Worm (Caenorhabditis elegans) whole organism, early embryonic: Measurements from ENCODE around the gene C37C3.1.

Experiments
- F13C5.2 ChIP-seq: sonication (generic microtip); optimal IDR thresholded peaks from 2 replicates; lab custom pipeline; 2017; ENCODE audit warnings: mild to moderate bottlenecking, missing genetic modification characterization, inconsistent platforms, missing compliant biosample characterization
- aly-1 ChIP-seq: sonication (generic microtip); optimal IDR thresholded peaks from 2 replicates; lab custom pipeline; 2016; ENCODE audit warnings: missing genetic modification characterization, missing compliant biosample characterization
- ama-1 ChIP-seq: fragments of 150-350 bp; optimal IDR thresholded peaks from 2 replicates; lab custom pipeline; 2014
- ceh-36 ChIP-seq: sonication (generic microtip); optimal IDR thresholded peaks from 2 replicates; lab custom pipeline; 2016; ENCODE audit warnings: missing genetic modification characterization, inconsistent platforms, missing compliant biosample characterization
- ets-7 ChIP-seq: sonication (generic microtip); optimal IDR thresholded peaks from 2 replicates; lab custom pipeline; 2016; ENCODE audit warnings: missing genotype, missing genetic modification characterization, missing compliant biosample characterization
- hnd-1 ChIP-seq: sonication (generic microtip); optimal IDR thresholded peaks from 2 replicates; lab custom pipeline; 2016; ENCODE audit warnings: missing genetic modification characterization, missing compliant biosample characterization
- sea-1 ChIP-seq: fragments of 200-800 bp; sonication (Bioruptor generic); conservative IDR thresholded peaks from 2 replicates; pipeline ENCODE4 v1.3.6; 2022; ENCODE audit warnings: missing genetic modification characterization, missing compliant biosample characterization
- tbx-11 ChIP-seq: fragments of 200-800 bp; sonication (Bioruptor generic); IDR thresholded peaks from 2 replicates; pipeline ENCODE4 v1.3.6; 2022; ENCODE audit warnings: missing genetic modification characterization, missing compliant biosample characterization
- tbx-37 ChIP-seq: fragments of 200-800 bp; sonication (Bioruptor generic); conservative IDR thresholded peaks from 2 replicates; pipeline ENCODE4 v1.3.6; 2022; ENCODE audit warnings: missing genetic modification reagents, missing genetic modification characterization, missing compliant biosample characterization

ce11 chrV:7901222-7901621 is 43.5 kb downstream of the C37C3.1 start:
- TF ChIP-seq ets-7 (tag; lab: Kevin White, UChicago), result no peak
- no peak for TF ChIP-seq sea-1 (GFP tag; lab: Robert Waterston, UW)
- no peak for TF ChIP-seq hnd-1 (tag; lab: Kevin White, UChicago)
- no peak for TF ChIP-seq ceh-36 (tag; lab: Kevin White, UChicago)
- TF ChIP-seq ama-1 (lab: Kevin White, UChicago), result no peak
- no peak for TF ChIP-seq tbx-37
- no peak for TF ChIP-seq F13C5.2 (tag; lab: Kevin White, UChicago)
- no peak for TF ChIP-seq aly-1
- no peak for TF ChIP-seq tbx-11 (GFP tag; lab: Robert Waterston, UW)
